Worm (Caenorhabditis elegans): ENCODE results near the gene C15C8.4.

DNA sequence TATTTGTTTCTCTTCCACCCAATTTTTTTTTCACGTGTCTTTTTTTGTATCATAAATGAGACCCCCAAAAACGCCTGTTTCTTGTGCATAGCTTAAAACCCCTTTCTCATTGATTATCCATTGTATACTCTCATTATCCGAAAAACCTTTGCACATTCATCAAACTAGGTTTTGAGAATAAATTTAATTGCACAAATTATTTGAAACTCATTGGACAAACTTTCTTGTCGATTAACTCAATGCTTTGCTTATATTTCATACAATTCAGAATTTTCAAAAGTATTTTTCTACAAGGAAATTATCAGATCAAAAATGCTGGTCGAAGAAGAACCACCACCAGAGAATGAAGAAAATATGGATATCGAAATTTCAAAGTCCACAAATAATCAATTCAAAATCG is 43.2 kb downstream of the C15C8.4 start, which contains the start of gene R11D1.1:
- TF ChIP-seq pqm-1 (tag; optimal IDR thresholded peaks at IDR 0.05) (no peak), tbx-2 (tag; optimal IDR thresholded peaks at IDR 0.05) (no peak), unc-62 (GFP tag; optimal IDR thresholded peaks at IDR 0.05) (no peak), zag-1 (tag; optimal IDR thresholded peaks at IDR 0.05) (no peak), egl-27 (tag; optimal IDR thresholded peaks at IDR 0.05) (no peak), mdl-1 (tag; optimal IDR thresholded peaks at IDR 0.05) (no peak), nfya-1 (tag; optimal IDR thresholded peaks at IDR 0.05; ENCODE audit: insufficient read depth) (no peak), fos-1 (tag; optimal IDR thresholded peaks at IDR 0.05) (no peak), elt-3 (tag; optimal IDR thresholded peaks at IDR 0.05) (no peak)

All from whole organism, L3 larva.